Fruit fly (Drosophila melanogaster): ENCODE data around the gene alpha4GT1.

The alpha4GT1 gene

DNA sequence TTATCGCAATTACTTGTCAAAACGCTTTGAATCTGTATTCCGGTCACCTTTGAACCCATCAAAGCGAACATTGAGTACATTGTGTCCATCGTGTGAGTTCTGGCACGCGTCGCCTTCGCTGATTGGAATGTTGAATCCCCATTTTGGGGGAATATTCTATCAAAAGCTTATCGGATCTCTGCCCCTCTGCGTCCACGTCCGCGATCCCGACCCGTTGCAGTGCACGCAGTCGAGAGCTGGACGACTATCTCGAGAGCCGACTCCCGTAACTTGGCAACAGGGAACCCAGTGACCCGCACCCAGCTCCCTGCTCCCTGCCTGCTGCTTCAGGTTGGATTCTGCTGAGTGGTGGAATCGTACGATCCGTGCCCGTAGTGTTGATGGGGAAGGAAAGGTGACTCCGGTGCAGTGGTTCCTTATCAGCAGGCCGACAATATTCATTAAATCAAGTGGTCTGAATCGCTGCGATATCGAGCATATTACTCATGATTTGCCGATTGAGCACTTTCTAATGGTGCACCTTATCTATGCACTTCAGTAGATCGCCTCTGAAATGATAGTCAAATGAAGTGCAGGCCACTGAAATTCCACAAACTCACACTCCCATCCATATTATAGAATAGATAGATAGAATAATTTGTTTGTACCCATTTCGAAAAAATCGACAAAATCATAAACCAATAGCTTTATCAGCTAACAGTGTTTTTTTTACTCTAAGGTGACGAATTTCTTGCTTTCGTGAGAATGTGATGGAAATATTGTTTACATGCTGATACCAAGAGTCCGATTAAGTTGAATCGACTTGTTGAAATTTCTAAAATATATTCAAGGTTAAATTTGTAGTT is 21.9 kb upstream of the alpha4GT1 start:
- TF ChIP-seq Pif1B (GFP tag; optimal IDR thresholded peaks at IDR 0.05): no peak
- TF ChIP-seq CG13204 (GFP tag; optimal IDR thresholded peaks at IDR 0.05): no peak
- no peak for TF ChIP-seq rn (GFP tag; IDR thresholded peaks at IDR 0.05)
- TF ChIP-seq CG8159 (tag; optimal IDR thresholded peaks at IDR 0.05): no peak
- TF ChIP-seq Ets98B (GFP tag; IDR thresholded peaks at IDR 0.05): no peak
- TF ChIP-seq CG10348 (GFP tag; IDR thresholded peaks at IDR 0.05): no peak
- no peak for TF ChIP-seq CG8301 (tag; optimal IDR thresholded peaks at IDR 0.05)
- TF ChIP-seq EcR (GFP tag; optimal IDR thresholded peaks at IDR 0.05): no peak

DNA sequence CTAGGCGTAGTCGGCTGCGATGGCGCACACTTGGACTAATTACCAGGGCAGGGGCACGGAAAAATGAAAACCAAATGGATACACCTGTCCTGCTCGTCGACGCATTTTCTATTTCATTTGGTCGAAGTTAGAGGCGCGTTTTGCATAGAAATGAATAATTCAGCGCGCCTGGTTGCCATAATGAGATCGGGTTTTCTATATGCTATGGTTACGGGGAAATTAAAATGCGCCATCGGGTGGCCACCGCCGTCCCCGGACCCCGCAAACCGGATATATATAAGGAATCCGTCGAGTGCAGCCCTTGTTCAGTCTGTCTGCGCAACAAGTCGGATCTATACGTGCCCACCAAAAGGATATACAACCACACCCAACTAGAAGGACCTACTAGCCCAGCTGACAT is 20.7 kb upstream of the alpha4GT1 start, which contains the start of gene FASN2:
FASN2 (plus strand) TSS at position 301 of the 400 bp plus-strand sequence.
- TF ChIP-seq Snoo (tag; optimal IDR thresholded peaks at IDR 0.05) (no peak), EcR (GFP tag; optimal IDR thresholded peaks at IDR 0.05) (no peak)

DNA sequence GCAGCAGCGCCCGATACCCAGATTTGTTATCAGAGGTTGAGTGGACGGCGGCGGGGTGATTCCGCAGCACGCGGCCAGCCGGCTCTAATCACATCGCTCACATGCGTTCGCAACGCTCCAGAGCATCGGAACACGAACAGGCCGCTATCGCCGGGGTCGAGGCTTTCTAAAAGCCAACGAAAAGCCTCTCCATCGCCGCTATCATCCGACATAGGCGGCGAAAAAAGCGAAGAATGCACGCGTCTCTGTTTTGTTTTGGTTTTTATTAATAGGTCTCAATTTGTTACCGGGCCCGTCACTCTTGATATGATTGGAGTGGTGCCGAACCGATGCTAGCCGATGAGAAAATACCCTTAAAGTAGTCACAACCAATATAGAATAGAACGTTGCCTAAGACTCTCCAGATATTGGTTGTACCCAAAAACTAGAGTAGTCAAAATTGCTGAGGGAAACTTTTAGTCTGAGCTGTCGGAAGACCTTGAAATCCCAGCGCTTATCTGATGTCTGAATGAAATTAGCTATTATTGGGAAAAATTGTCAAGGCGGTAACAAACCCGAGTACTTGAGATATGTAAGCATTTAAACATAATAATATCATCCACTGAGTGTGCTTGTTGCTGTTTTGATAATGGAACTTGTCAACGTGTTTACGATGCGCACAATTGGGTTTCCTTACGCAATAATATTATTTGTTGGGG is 19.1 kb upstream of the alpha4GT1 start, which contains the start of gene CG17261:
CG17261 (plus strand) TSS at position 634 of the 698 bp plus-strand sequence.
- TF ChIP-seq CG32121 (GFP tag; IDR thresholded peaks at IDR 0.05): 0 out of 2 replicates have a peak, but pooled peaks have one; percentile 22
- no peak for TF ChIP-seq CG4496 (GFP tag; IDR thresholded peaks at IDR 0.05)

DNA sequence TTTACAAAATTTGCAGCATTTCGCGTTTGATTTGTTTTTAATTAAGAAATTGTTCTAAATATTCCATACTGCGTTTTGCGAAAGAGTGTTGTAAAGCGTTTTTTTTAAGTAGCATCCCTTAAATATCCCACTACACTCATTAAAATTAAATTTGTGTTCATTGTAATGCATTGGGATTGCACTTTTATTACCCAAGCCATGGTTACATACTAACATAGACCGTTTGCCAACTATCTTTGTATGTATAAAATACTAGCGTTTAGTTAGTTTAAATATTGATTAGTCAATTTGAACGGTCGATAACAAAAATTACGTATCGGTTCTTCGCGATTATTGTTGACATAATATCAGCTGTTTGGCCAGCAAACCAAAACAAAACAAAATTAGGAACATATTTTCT is 16.8 kb upstream of the alpha4GT1 start, which contains the start of the genes cnir and CG17221:
cnir (minus strand) TSS at position 39 of the 400 bp plus-strand sequence.
CG17221 (plus strand) TSS at position 203 of the 400 bp plus-strand sequence.
- peak; percentile 46 for TF ChIP-seq Snoo (tag; optimal IDR thresholded peaks at IDR 0.05)
- no peak for TF ChIP-seq EcR (GFP tag; optimal IDR thresholded peaks at IDR 0.05)
- TF ChIP-seq CG8159 (tag; optimal IDR thresholded peaks at IDR 0.05): peak; percentile 47
- peak; percentile 35 for TF ChIP-seq CG9948 (tag; optimal IDR thresholded peaks at IDR 0.05)
- TF ChIP-seq D1 (tag; optimal IDR thresholded peaks at IDR 0.05): no peak
- peak; percentile 53 for TF ChIP-seq CG17806 (tag; optimal IDR thresholded peaks at IDR 0.05)
- peak; percentile 49 for TF ChIP-seq CG34367 (tag; optimal IDR thresholded peaks at IDR 0.05)
- TF ChIP-seq CG4496 (GFP tag; IDR thresholded peaks at IDR 0.05): peak; percentile 56; the same call in 2 of the 3 replicates
- peak; percentile 61 for TF ChIP-seq Pif1A (GFP tag; optimal IDR thresholded peaks at IDR 0.05)
- TF ChIP-seq CG15710 (tag; optimal IDR thresholded peaks at IDR 0.05): peak; percentile 58
- TF ChIP-seq gl (tag; optimal IDR thresholded peaks at IDR 0.05): no peak
- TF ChIP-seq fd96Ca (GFP tag; IDR thresholded peaks at IDR 0.05): peak; percentile 60; the same call in 2 of the 3 replicates
- TF ChIP-seq Pif1B (GFP tag; optimal IDR thresholded peaks at IDR 0.05): peak; percentile 73

DNA sequence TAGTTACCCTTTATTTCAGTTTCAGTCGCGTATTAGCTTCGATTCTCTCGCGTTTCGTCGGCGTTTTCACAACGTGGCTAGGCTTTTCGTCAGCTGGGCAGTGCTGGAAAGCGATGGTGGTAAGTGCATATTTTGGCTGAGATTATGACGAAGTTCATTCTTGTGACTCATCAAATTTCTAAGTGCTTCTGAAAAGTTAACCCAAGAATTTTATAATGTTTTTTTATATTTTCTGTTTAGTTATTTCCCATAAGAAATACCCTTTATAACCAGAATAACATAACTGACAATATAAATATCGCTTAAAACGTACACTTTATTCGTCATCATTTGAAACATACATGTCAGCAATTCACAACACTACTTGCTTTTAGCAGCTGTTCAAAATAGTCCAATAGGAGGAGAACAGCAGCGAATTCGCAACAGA is 14.2 kb upstream of the alpha4GT1 start, which contains the start of the genes CG17260 and SerRS:
CG17260 (plus strand) TSS at position 78 of the 427 bp plus-strand sequence.
SerRS (minus strand) TSS at position 251 of the 427 bp plus-strand sequence.
- TF ChIP-seq Pif1A (GFP tag; optimal IDR thresholded peaks at IDR 0.05): no peak
- TF ChIP-seq CG8159 (tag; optimal IDR thresholded peaks at IDR 0.05): peak; percentile 86
- TF ChIP-seq rn (GFP tag; IDR thresholded peaks at IDR 0.05): peak; percentile 82
- peak; percentile 89 for TF ChIP-seq CG15710 (tag; optimal IDR thresholded peaks at IDR 0.05)
- no peak for TF ChIP-seq CG13204 (GFP tag; optimal IDR thresholded peaks at IDR 0.05)
- no peak for TF ChIP-seq EcR (GFP tag; optimal IDR thresholded peaks at IDR 0.05)
- peak; percentile 76 for TF ChIP-seq fd96Ca (GFP tag; IDR thresholded peaks at IDR 0.05)
- peak; percentile 84 for TF ChIP-seq Pif1B (GFP tag; optimal IDR thresholded peaks at IDR 0.05)
- peak; percentile 91 for TF ChIP-seq CG32121 (GFP tag; IDR thresholded peaks at IDR 0.05)
- peak; percentile 91 for TF ChIP-seq CG4496 (GFP tag; IDR thresholded peaks at IDR 0.05)
- TF ChIP-seq Snoo (tag; optimal IDR thresholded peaks at IDR 0.05): peak; percentile 81
- no peak for TF ChIP-seq D1 (tag; optimal IDR thresholded peaks at IDR 0.05)
- peak; percentile 66 for TF ChIP-seq CG12605 (GFP tag; IDR thresholded peaks at IDR 0.05)
- peak; percentile 90 for TF ChIP-seq CG10348 (GFP tag; IDR thresholded peaks at IDR 0.05)
- peak; percentile 90 for TF ChIP-seq CG9948 (tag; optimal IDR thresholded peaks at IDR 0.05)
- peak; percentile 90 for TF ChIP-seq CG17806 (tag; optimal IDR thresholded peaks at IDR 0.05)
- peak; percentile 82 for TF ChIP-seq Ets98B (GFP tag; IDR thresholded peaks at IDR 0.05)
- TF ChIP-seq CG8301 (tag; optimal IDR thresholded peaks at IDR 0.05): peak; percentile 86
- TF ChIP-seq CG14655 (GFP tag; optimal IDR thresholded peaks at IDR 0.05): no peak
- TF ChIP-seq gl (tag; optimal IDR thresholded peaks at IDR 0.05): peak; percentile 61
- peak; percentile 76 for TF ChIP-seq CG34367 (tag; optimal IDR thresholded peaks at IDR 0.05)

DNA sequence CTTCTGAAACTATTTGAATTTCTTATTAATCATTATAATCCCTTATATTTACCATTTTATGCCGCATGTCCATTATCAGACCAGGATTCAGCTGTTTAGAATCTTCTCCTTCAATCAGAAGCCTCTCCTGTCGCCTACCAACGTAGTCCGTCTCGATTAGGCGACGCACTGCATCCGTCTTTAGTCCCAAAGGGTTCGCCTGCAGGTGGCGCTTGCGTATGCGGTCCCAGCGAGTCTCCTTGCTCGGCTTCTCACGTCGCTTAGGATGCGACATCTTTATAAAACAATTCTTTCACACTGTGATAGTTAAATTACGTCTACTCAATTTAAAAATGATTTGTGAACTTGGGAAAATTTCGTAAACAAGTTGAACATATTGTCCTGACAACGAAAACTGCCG is 12.0 kb upstream of the alpha4GT1 start, which contains the start of gene CG17258:
CG17258 (minus strand) TSS at position 380 of the 400 bp plus-strand sequence.
- TF ChIP-seq CG8301 (tag; optimal IDR thresholded peaks at IDR 0.05) (no peak), fd96Ca (GFP tag; IDR thresholded peaks at IDR 0.05) (no peak), CG17806 (tag; optimal IDR thresholded peaks at IDR 0.05) (no peak), Pif1B (GFP tag; optimal IDR thresholded peaks at IDR 0.05) (no peak), CG9948 (tag; optimal IDR thresholded peaks at IDR 0.05) (no peak), CG8159 (tag; optimal IDR thresholded peaks at IDR 0.05) (no peak), Pif1A (GFP tag; optimal IDR thresholded peaks at IDR 0.05) (no peak), Snoo (tag; optimal IDR thresholded peaks at IDR 0.05) (no peak), Ets98B (GFP tag; IDR thresholded peaks at IDR 0.05) (no peak), CG14655 (GFP tag; optimal IDR thresholded peaks at IDR 0.05) (no peak), CG34367 (tag; optimal IDR thresholded peaks at IDR 0.05) (no peak), EcR (GFP tag; optimal IDR thresholded peaks at IDR 0.05) (no peak), CG10348 (GFP tag; IDR thresholded peaks at IDR 0.05) (no peak), CG13204 (GFP tag; optimal IDR thresholded peaks at IDR 0.05) (no peak), CG15710 (tag; optimal IDR thresholded peaks at IDR 0.05) (no peak), CG32121 (GFP tag; IDR thresholded peaks at IDR 0.05) (no peak), gl (tag; optimal IDR thresholded peaks at IDR 0.05) (no peak), CG12605 (GFP tag; IDR thresholded peaks at IDR 0.05) (no peak)
